Worm (Caenorhabditis elegans) whole organism, midembryonic: ENCODE measurements around the gene isp-1.

Source experiments
- T22C8.4 ChIP-seq: fragments of 200-800 bp; sonication (Bioruptor generic); IDR thresholded peaks from 2 replicates; pipeline ENCODE4 v1.3.6; 2022; ENCODE audit warnings: missing genetic modification characterization, missing compliant biosample characterization
- cog-1 ChIP-seq: sonication (generic microtip); optimal IDR thresholded peaks from 2 replicates; lab custom pipeline; 2016; ENCODE audit warnings: missing genetic modification characterization, missing compliant biosample characterization
- flt-1 ChIP-seq: fragments of 200-800 bp; sonication (Bioruptor generic); IDR thresholded peaks from 2 replicates; pipeline ENCODE4 v1.3.6; 2022; ENCODE audit warnings: missing genetic modification characterization, missing compliant biosample characterization
- klf-2 ChIP-seq: fragments of 200-800 bp; sonication (Bioruptor generic); conservative IDR thresholded peaks from 2 replicates; pipeline ENCODE4 v1.3.6; 2022; ENCODE audit warnings: missing genetic modification reagents, missing genetic modification characterization, missing compliant biosample characterization
- med-1 ChIP-seq: sonication (generic microtip); optimal IDR thresholded peaks from 2 replicates; lab custom pipeline; 2017; ENCODE audit warnings: missing genetic modification characterization, mild to moderate bottlenecking, missing compliant biosample characterization, antibody characterized with exemption, missing genetic modification reagents; ENCODE audit not compliant: insufficient read depth
- ref-1 ChIP-seq: fragments of 200-800 bp; sonication (Bioruptor generic); conservative IDR thresholded peaks from 2 replicates; pipeline ENCODE4 v1.3.6; 2022; ENCODE audit warnings: missing genetic modification reagents, missing genetic modification characterization, missing compliant biosample characterization
- tab-1 ChIP-seq: fragments of 200-800 bp; sonication (Bioruptor generic); IDR thresholded peaks from 2 replicates; pipeline ENCODE4 v1.3.6; 2022; ENCODE audit warnings: missing genetic modification characterization, missing compliant biosample characterization
- ztf-23 ChIP-seq: fragments of 200-800 bp; sonication (Bioruptor generic); IDR thresholded peaks from 2 replicates; pipeline ENCODE4 v1.3.6; 2022; ENCODE audit warnings: missing genetic modification reagents, missing genetic modification characterization, missing compliant biosample characterization
- ztf-29 ChIP-seq: fragments of 200-800 bp; sonication (Bioruptor generic); IDR thresholded peaks from 2 replicates; pipeline ENCODE4 v1.3.6; 2022; ENCODE audit warnings: missing genetic modification reagents, missing genetic modification characterization, missing compliant biosample characterization

Gene isp-1

ce11 chrIV:8168660-8169059 lies 32.8 kb upstream of the isp-1 start, which contains the start of gene clec-52:
TSS of gene clec-52 (minus strand) at chrIV:8168760.
- TF ChIP-seq tab-1 (GFP tag; lab: Robert Waterston, UW) (no peak), klf-2 (GFP tag; lab: Robert Waterston, UW) (no peak), cog-1 (tag; lab: Kevin White, UChicago) (no peak), ref-1 (GFP tag; lab: Robert Waterston, UW) (no peak), T22C8.4 (GFP tag; lab: Robert Waterston, UW) (no peak), med-1 (GFP tag; lab: Kevin White, UChicago) (no peak)

- TF ChIP-seq cog-1 (tag; lab: Kevin White, UChicago), result no peak
- no peak for TF ChIP-seq ztf-29
- no peak for TF ChIP-seq ref-1 (GFP tag; lab: Robert Waterston, UW)
- TF ChIP-seq klf-2 (GFP tag; lab: Robert Waterston, UW), result no peak
- no peak for TF ChIP-seq ztf-23
- no peak for TF ChIP-seq med-1 (GFP tag; lab: Kevin White, UChicago)
- no peak for TF ChIP-seq T22C8.4 (GFP tag; lab: Robert Waterston, UW)
- no peak for TF ChIP-seq flt-1 (GFP tag; lab: Robert Waterston, UW)
Observed at ce11 chrIV:8165950-8166349, 30.1 kb upstream of the isp-1 start, which contains the start of gene B0218.7. TSS of gene B0218.7 (minus strand) at chrIV:8166050.

DNA sequence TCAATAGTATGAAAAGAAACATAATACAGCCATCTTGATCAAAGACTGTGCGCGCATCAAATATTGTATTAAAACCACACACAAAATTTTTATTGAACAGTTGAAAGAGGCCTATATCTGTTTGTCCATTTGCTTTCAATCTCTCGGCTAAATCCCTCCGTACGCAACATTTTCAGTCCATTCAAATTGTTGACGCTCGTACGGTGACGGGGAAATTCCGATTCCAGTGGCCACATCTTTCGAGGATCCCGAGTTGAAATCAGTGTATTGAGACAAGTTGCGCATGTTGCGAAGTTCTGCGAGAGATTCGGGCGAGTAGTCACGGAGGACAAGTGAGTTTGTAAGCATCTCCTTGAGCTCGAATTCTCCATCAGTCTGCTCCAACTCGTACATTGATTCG lies 28.7 kb upstream of the isp-1 start:
- TF ChIP-seq T22C8.4 (GFP tag; lab: Robert Waterston, UW) (no peak), ref-1 (GFP tag; lab: Robert Waterston, UW) (no peak), ztf-23 (no peak), klf-2 (GFP tag; lab: Robert Waterston, UW) (no peak), flt-1 (GFP tag; lab: Robert Waterston, UW) (no peak), cog-1 (tag; lab: Kevin White, UChicago) (no peak), ztf-29 (no peak), med-1 (GFP tag; lab: Kevin White, UChicago) (no peak), tab-1 (GFP tag; lab: Robert Waterston, UW) (no peak)

DNA sequence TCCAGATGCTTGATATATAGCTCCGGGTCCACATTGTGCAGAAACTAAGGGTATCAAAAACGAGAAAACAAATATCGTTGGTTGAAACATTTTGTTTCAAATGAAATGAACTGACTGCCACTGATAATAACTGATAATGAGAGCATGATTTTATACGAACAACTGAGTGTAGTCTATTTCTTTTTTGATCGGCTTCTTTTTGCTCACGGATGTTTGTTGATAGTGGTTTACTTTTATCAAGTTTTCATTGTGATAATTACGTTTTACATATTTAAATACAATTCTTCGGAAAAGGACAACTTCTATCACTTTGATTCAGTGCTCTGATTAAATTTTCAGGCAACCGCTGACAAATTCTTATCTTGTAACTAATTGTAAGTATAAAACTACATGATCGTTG lies 27.8 kb upstream of the isp-1 start, which contains the start of gene clec-51:
TSS of gene clec-51 (minus strand) at position 114 of the 400 bp plus-strand sequence.
- TF ChIP-seq cog-1 (tag; lab: Kevin White, UChicago), result no peak
- TF ChIP-seq ztf-29, result no peak
- no peak for TF ChIP-seq ztf-23
- no peak for TF ChIP-seq flt-1 (GFP tag; lab: Robert Waterston, UW)
- TF ChIP-seq T22C8.4 (GFP tag; lab: Robert Waterston, UW), result no peak
- no peak for TF ChIP-seq med-1 (GFP tag; lab: Kevin White, UChicago)
- no peak for TF ChIP-seq klf-2 (GFP tag; lab: Robert Waterston, UW)
- no peak for TF ChIP-seq tab-1 (GFP tag; lab: Robert Waterston, UW)
- no peak for TF ChIP-seq ref-1 (GFP tag; lab: Robert Waterston, UW)

DNA sequence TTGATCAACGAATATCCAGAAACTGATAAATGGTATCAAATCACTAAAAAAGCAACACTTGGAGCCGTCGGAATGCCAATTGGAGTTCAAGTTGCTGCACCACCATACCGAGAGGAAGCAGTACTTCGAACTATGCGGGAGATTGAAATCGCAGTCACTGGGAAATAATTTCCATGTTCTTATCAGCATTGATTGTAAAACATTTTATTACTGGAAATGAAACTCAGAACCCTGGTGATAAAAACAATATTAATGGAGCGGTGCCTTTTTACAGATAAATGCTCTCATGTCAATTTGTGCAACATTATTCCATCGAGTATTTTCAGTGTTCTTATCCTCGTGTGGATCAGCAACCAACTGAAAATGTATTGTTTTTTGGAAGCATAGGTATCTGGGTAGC lies 25.9 kb upstream of the isp-1 start:
- no peak for TF ChIP-seq ztf-23
- TF ChIP-seq ztf-29, result no peak
- TF ChIP-seq klf-2 (GFP tag; lab: Robert Waterston, UW), result no peak
- no peak for TF ChIP-seq tab-1 (GFP tag; lab: Robert Waterston, UW)
- no peak for TF ChIP-seq ref-1 (GFP tag; lab: Robert Waterston, UW)
- TF ChIP-seq cog-1 (tag; lab: Kevin White, UChicago), result no peak
- no peak for TF ChIP-seq med-1 (GFP tag; lab: Kevin White, UChicago)
- TF ChIP-seq flt-1 (GFP tag; lab: Robert Waterston, UW), result no peak
- TF ChIP-seq T22C8.4 (GFP tag; lab: Robert Waterston, UW), result no peak

DNA sequence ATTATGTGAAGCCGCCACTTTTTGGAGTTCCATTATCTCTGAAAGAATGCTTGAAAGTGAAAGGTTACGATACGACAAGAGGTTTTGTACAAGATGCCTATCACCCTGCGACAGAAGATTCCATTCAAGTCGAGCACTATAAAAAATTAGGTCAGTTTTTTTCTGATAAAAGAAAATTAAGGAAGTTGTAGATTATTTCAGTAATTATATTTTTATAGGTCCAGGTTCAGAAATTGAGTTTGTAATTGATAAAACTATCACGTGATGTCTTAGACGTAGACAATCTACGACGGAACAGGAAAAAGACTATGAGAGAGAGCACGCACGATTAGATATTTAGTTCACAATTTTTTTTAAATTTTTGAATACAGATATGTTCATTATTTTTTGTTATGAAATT lies 24.1 kb upstream of the isp-1 start:
- TF ChIP-seq T22C8.4 (GFP tag; lab: Robert Waterston, UW) (no peak), klf-2 (GFP tag; lab: Robert Waterston, UW) (no peak), flt-1 (GFP tag; lab: Robert Waterston, UW) (no peak), med-1 (GFP tag; lab: Kevin White, UChicago) (no peak), ztf-29 (no peak), tab-1 (GFP tag; lab: Robert Waterston, UW) (no peak), ref-1 (GFP tag; lab: Robert Waterston, UW) (no peak), ztf-23 (no peak), cog-1 (tag; lab: Kevin White, UChicago) (no peak)

- no peak for TF ChIP-seq cog-1 (tag; lab: Kevin White, UChicago)
- no peak for TF ChIP-seq T22C8.4 (GFP tag; lab: Robert Waterston, UW)
Observed at ce11 chrIV:8159087-8159486, 23.2 kb upstream of the isp-1 start, which contains the start of gene faah-1. TSS of gene faah-1 (plus strand) at chrIV:8159387.

DNA sequence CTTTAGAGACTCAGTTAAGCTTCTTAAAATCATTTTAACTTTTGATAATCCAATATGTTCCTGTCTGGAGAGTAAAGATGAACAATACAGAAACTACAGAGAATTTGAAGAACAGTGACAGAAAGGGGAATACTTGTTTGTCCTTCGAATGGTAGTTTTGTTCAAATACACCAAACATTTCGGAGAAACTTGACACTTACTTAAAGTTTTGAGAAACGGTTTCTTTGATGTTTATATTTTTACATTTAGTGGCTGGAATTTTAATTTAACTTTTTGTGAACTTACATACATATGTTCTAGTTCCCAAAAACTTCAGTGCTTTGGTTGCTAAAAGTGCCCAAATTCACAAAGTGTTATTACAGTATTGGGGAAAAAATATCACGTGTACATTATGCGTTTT lies 21.3 kb upstream of the isp-1 start, which contains the start of gene B0218.5:
TSS of gene B0218.5 (minus strand) at position 101 of the 400 bp plus-strand sequence.
- no peak for TF ChIP-seq flt-1 (GFP tag; lab: Robert Waterston, UW)
- TF ChIP-seq med-1 (GFP tag; lab: Kevin White, UChicago), result no peak
- TF ChIP-seq ztf-23, result no peak
- TF ChIP-seq klf-2 (GFP tag; lab: Robert Waterston, UW), result no peak
- no peak for TF ChIP-seq ztf-29
- no peak for TF ChIP-seq T22C8.4 (GFP tag; lab: Robert Waterston, UW)

- TF ChIP-seq ztf-23 (no peak), cog-1 (tag; lab: Kevin White, UChicago) (no peak), ztf-29 (no peak), flt-1 (GFP tag; lab: Robert Waterston, UW) (no peak), med-1 (GFP tag; lab: Kevin White, UChicago) (no peak), tab-1 (GFP tag; lab: Robert Waterston, UW) (no peak), T22C8.4 (GFP tag; lab: Robert Waterston, UW) (no peak), ref-1 (GFP tag; lab: Robert Waterston, UW) (no peak), klf-2 (GFP tag; lab: Robert Waterston, UW) (no peak)
Observed at ce11 chrIV:8154966-8155365, 19.1 kb upstream of the isp-1 start.
